Worm (Caenorhabditis elegans) whole organism, L4/young adult: ENCODE data around the gene R02D5.10.

Experiments
- dao-5 ChIP-seq: sonication (generic microtip); optimal IDR thresholded peaks from 2 replicates; lab custom pipeline; 2016; ENCODE audit warnings: missing genotype, missing genetic modification characterization, moderate library complexity, missing compliant biosample characterization
- him-1 ChIP-seq: sonication (generic microtip); optimal IDR thresholded peaks from 2 replicates; lab custom pipeline; 2016; ENCODE audit warnings: missing genotype, missing genetic modification reagents, missing genetic modification characterization, missing compliant biosample characterization

DNA sequence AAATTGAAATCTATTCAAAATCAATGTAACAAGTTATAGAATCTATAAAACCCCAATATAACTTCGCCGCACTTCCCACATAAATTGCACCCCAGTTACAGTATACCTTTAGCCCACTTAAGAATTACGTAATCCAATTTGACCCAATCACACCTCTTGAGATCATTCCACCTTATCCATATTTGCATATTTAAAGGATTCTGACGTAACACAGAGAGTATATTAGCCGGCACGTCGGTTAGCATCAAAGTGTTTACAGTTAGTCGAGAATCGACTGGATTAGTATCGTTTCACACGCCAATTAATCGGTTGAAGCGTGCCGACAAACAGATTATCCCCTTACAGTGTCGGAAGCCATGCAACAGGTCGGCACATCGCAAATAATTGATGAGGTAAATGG, 48.5 kb upstream of the R02D5.10 start:
- TF ChIP-seq him-1 (tag; lab: Kevin White, UChicago) (no peak), dao-5 (tag; lab: Kevin White, UChicago) (no peak)
